Worm (Caenorhabditis elegans) whole organism, L4/young adult: ENCODE results near the gene F25B4.8.
"Not testable (repeated sequence)": the region's sequence is repeated elsewhere in the genome, so short reads cannot be mapped to it uniquely, and the experiment has no call there.

Experiments
- W03F9.2 ChIP-seq: fragments of 150-350 bp; optimal IDR thresholded peaks from 2 replicates; lab custom pipeline; 2014; ENCODE audit warnings: missing biosample characterization, missing genetic modification characterization
- dao-5 ChIP-seq: sonication (generic microtip); optimal IDR thresholded peaks from 2 replicates; lab custom pipeline; 2016; ENCODE audit warnings: missing genotype, missing genetic modification characterization, moderate library complexity, missing compliant biosample characterization
- him-1 ChIP-seq: sonication (generic microtip); optimal IDR thresholded peaks from 2 replicates; lab custom pipeline; 2016; ENCODE audit warnings: missing genotype, missing genetic modification reagents, missing genetic modification characterization, missing compliant biosample characterization

F25B4.8 gene

ce11 chrV:5668968-5669367 is 22.5 kb downstream of the F25B4.8 start:
- no peak for TF ChIP-seq dao-5 (tag; lab: Kevin White, UChicago)
- TF ChIP-seq W03F9.2 = no peak
- no peak for TF ChIP-seq him-1

DNA sequence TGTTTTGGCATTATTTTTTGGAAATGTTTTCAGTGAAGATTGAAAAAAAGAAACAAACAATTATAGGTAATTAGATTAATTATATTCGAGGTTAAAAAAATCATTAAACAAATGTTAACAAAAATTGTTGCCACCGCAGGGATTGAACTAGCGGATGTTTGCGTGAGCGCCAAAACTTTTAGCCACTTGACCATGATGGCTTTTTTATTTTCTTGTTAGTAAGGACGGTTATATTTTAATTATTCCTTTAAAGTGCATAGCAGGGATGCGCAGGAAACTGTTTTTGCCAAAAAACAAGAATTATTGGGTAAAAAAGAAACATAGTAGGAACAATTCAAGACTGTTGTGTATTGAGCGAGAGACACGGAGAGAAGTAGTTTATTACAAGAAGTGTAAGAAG is 24.2 kb downstream of the F25B4.8 start:
- TF ChIP-seq him-1 = no peak
- no peak for TF ChIP-seq dao-5 (tag; lab: Kevin White, UChicago)
- peak; percentile 18 for TF ChIP-seq W03F9.2

ce11 chrV:5666036-5666729 is 25.3 kb downstream of the F25B4.8 start, which contains the start of gene C14C11.7:
Gene C14C11.7 (minus strand): TSS chrV:5666086.
- TF ChIP-seq him-1 (no peak), dao-5 (tag; lab: Kevin White, UChicago) (no peak), W03F9.2 (no peak)

ce11 chrV:5663317-5663716 is 28.2 kb downstream of the F25B4.8 start, which contains the start of gene C14C11.1:
Gene C14C11.1 (plus strand): TSS chrV:5663617.
- not testable (repeated sequence) for TF ChIP-seq W03F9.2; him-1; dao-5 (tag; lab: Kevin White, UChicago)

DNA sequence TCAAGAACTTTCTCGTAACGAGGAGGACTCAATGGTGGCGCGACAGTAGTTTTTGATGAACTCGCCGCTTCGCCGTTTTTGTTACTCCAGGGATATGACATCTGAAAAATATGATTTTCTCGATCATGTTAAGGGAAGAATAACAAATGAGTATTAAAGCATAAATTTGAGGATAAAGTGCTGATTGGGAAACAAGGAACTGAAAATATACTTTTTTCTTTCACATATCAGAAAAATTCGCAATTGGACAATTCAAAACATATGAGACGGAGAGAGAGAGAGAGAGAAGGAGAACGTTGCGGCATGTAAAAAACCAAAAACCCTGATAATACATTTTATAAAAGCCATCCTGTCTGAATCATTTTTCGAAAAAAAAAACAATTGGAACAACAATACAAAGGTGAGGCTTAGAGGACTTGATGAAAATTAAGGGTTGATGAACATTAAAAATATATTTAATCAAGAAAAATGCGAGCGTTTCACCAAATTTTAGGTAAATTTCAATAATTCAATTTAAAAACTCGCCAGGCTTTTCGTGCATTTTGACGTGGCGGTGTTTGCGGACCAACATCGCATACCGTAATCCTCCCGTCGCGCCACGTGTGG is 30.8 kb downstream of the F25B4.8 start, which contains the start of the genes mut-14 and C14C11.2:
Gene mut-14, minus strand, starts transcription at position 101 of the 606 bp plus-strand sequence.
Gene C14C11.2, plus strand, starts transcription at position 556 of the 606 bp plus-strand sequence.
- TF ChIP-seq dao-5 (tag; lab: Kevin White, UChicago) (no peak), W03F9.2 (no peak), him-1 (no peak)

DNA sequence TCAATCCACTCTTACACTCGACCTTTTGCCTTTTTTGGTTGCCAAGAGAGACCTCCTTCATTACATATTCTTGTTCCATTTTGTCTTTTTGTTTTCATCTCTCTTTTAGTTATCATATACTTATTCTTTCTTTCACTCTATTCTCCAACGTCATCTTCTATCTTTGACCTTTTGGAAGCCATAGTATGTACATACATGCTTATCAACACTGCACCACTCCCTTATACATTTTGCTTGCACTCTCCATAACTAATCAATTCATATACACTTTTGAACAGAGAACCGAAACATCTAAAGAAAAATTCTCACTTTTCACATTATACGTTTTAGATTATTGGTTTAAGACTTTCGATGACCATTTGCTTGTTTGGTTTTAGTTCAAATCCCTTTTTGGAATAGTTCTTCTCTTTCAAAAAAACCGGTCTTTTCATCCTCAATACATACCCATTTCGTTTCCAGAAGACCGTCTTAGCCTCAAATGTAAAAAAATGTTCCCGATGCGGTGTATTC is 37.5 kb downstream of the F25B4.8 start, which contains the start of gene hex-2:
Gene hex-2, plus strand, starts transcription at position 460 of the 510 bp plus-strand sequence.
- TF ChIP-seq W03F9.2 (no peak), him-1 (no peak), dao-5 (tag; lab: Kevin White, UChicago) (no peak)

ce11 chrV:5651905-5652304 is 39.6 kb downstream of the F25B4.8 start:
- no peak for TF ChIP-seq dao-5 (tag; lab: Kevin White, UChicago)
- TF ChIP-seq him-1 = no peak
- no peak for TF ChIP-seq W03F9.2

- TF ChIP-seq him-1 = no peak
- no peak for TF ChIP-seq dao-5 (tag; lab: Kevin White, UChicago)
- no peak for TF ChIP-seq W03F9.2
These were observed 44.2 kb downstream of the F25B4.8 start, which contains the start of gene C14C11.4 for ce11 chrV:5647359-5647758. Gene C14C11.4 (plus strand): TSS chrV:5647610.

- no peak for TF ChIP-seq him-1
These were observed 47.3 kb downstream of the F25B4.8 start, which contains the start of gene srx-117 for ce11 chrV:5644171-5644570. Gene srx-117 (plus strand): TSS chrV:5644471.
